Fruit fly (Drosophila melanogaster) whole organism, embryonic: Measurements from ENCODE around the gene Tep4.

Experiments
- Aef1 ChIP-seq: fragments of 200-800 bp; sonication (Bioruptor generic); IDR thresholded peaks from 3 replicates; pipeline ENCODE4 v1.3.6; 2022; ENCODE audit warnings: missing biosample characterization, missing genetic modification characterization
- CG10209 ChIP-seq: fragments of 200-800 bp; sonication (Bioruptor generic); optimal IDR thresholded peaks from 3 replicates; lab custom pipeline; 2017; ENCODE audit warnings: missing biosample characterization, mild to moderate bottlenecking, missing genetic modification characterization, missing genetic modification reagents
- CG10267 ChIP-seq: fragments of 200-800 bp; sonication (Bioruptor generic); optimal IDR thresholded peaks from 2 replicates; lab custom pipeline; 2018; ENCODE audit warnings: missing biosample characterization, mild to moderate bottlenecking, missing genetic modification characterization, moderate library complexity
- CG10462 ChIP-seq: fragments of 200-800 bp; sonication (Bioruptor generic); optimal IDR thresholded peaks from 2 replicates; lab custom pipeline; 2016; ENCODE audit warnings: missing biosample characterization, missing genetic modification characterization
- CG11560 ChIP-seq: fragments of 200-800 bp; sonication (Bioruptor generic); IDR thresholded peaks from 3 replicates; pipeline ENCODE4 v1.3.6; 2022; ENCODE audit warnings: missing biosample characterization, missing genetic modification characterization
- CG12659 ChIP-seq: fragments of 200-800 bp; sonication (Bioruptor generic); optimal IDR thresholded peaks from 3 replicates; lab custom pipeline; 2017; ENCODE audit warnings: mild to moderate bottlenecking, missing biosample characterization, missing genetic modification reagents, missing genetic modification characterization
- CG14667 ChIP-seq: fragments of 200-800 bp; sonication (Bioruptor generic); IDR thresholded peaks from 2 replicates; pipeline ENCODE4 v1.3.6; 2022; ENCODE audit warnings: missing biosample characterization, missing genetic modification characterization
- CG16813 ChIP-seq: fragments of 200-800 bp; sonication (Bioruptor generic); IDR thresholded peaks from 3 replicates; pipeline ENCODE4 v1.3.6; 2022; ENCODE audit warnings: missing biosample characterization, missing genetic modification characterization; ENCODE audit not compliant: partially characterized antibody
- CG17385 ChIP-seq: fragments of 200-800 bp; sonication (Bioruptor generic); optimal IDR thresholded peaks from 3 replicates; lab custom pipeline; 2018; ENCODE audit warnings: missing biosample characterization, mild to moderate bottlenecking, missing genetic modification characterization
- CG2875 ChIP-seq: fragments of 200-800 bp; sonication (Bioruptor generic); optimal IDR thresholded peaks from 2 replicates; lab custom pipeline; 2017; ENCODE audit warnings: missing biosample characterization, mild to moderate bottlenecking, missing genetic modification characterization, missing genetic modification reagents
- CG34422 ChIP-seq: fragments of 200-800 bp; sonication (Bioruptor generic); IDR thresholded peaks from 3 replicates; pipeline ENCODE4 v1.3.6; 2022; ENCODE audit warnings: missing biosample characterization, missing genetic modification characterization
- CG6654 ChIP-seq: fragments of 200-800 bp; sonication (Bioruptor generic); optimal IDR thresholded peaks from 2 replicates; lab custom pipeline; 2017; ENCODE audit warnings: missing biosample characterization, mild to moderate bottlenecking, missing genetic modification characterization
- CG6791 ChIP-seq: fragments of 200-800 bp; sonication (Bioruptor generic); IDR thresholded peaks from 3 replicates; pipeline ENCODE4 v1.3.6; 2022; ENCODE audit warnings: missing biosample characterization, missing genetic modification characterization; ENCODE audit not compliant: partially characterized antibody
- CG9797 ChIP-seq: fragments of 200-800 bp; sonication (Bioruptor generic); optimal IDR thresholded peaks from 3 replicates; lab custom pipeline; 2018; ENCODE audit warnings: missing biosample characterization, mild to moderate bottlenecking, missing genetic modification characterization
- D19B ChIP-seq: fragments of 200-800 bp; sonication (Bioruptor generic); optimal IDR thresholded peaks from 2 replicates; lab custom pipeline; 2017; ENCODE audit warnings: missing biosample characterization, mild to moderate bottlenecking, missing genetic modification characterization
- Dip2 ChIP-seq: fragments of 200-800 bp; sonication (Bioruptor generic); IDR thresholded peaks from 2 replicates; pipeline ENCODE4 v1.3.6; 2022; ENCODE audit warnings: missing biosample characterization, missing genetic modification characterization
- Doc3 ChIP-seq: fragments of 200-800 bp; sonication (Bioruptor generic); IDR thresholded peaks from 3 replicates; pipeline ENCODE4 v1.3.6; 2022; ENCODE audit warnings: missing biosample characterization, missing genetic modification characterization; ENCODE audit not compliant: partially characterized antibody
- Ets65A ChIP-seq: fragments of 200-800 bp; sonication (Bioruptor generic); peaks from one replicate; lab custom pipeline; 2016; ENCODE audit warnings: missing biosample characterization, missing genetic modification characterization
- HLHmδ ChIP-seq: fragments of 200-800 bp; sonication (Bioruptor generic); optimal IDR thresholded peaks from 2 replicates; lab custom pipeline; 2018; ENCODE audit warnings: missing biosample characterization, mild to moderate bottlenecking, missing genetic modification characterization, moderate library complexity
- Hmr ChIP-seq: fragments of 200-800 bp; sonication (Bioruptor generic); optimal IDR thresholded peaks from 3 replicates; lab custom pipeline; 2017; ENCODE audit warnings: mild to moderate bottlenecking, missing biosample characterization, missing genetic modification reagents, missing genetic modification characterization
- MBD-R2 ChIP-seq: fragments of 200-800 bp; sonication (Bioruptor generic); IDR thresholded peaks from 2 replicates; pipeline ENCODE4 v1.3.6; 2022; ENCODE audit warnings: missing biosample characterization, missing genetic modification characterization
- Nf-YB ChIP-seq: fragments of 200-800 bp; sonication (Bioruptor generic); optimal IDR thresholded peaks from 3 replicates; lab custom pipeline; 2019; ENCODE audit warnings: missing biosample characterization, mild to moderate bottlenecking, missing genetic modification characterization, moderate library complexity
- Nf-YC ChIP-seq: fragments of 200-800 bp; optimal IDR thresholded peaks from 3 replicates; lab custom pipeline; 2019; ENCODE audit warnings: missing biosample characterization, mild to moderate bottlenecking, missing genetic modification characterization, moderate library complexity
- Pdp1 ChIP-seq, 2 experiments: fragments of 200-800 bp; sonication (Bioruptor generic); optimal IDR thresholded peaks; 3 replicates each; lab custom pipeline; 2016; ENCODE audit warnings: missing biosample characterization in 2 of 2, missing genetic modification characterization in 2 of 2, mild to moderate bottlenecking in 1 of 2, moderate library complexity in 1 of 2
- Rx ChIP-seq: fragments of 200-800 bp; sonication (Bioruptor generic); IDR thresholded peaks from 2 replicates; pipeline ENCODE4 v1.3.6; 2022; ENCODE audit warnings: missing biosample characterization, missing genetic modification characterization
- Stat92E ChIP-seq, 3 experiments: fragments of >200 bp in 2 of 3; fragments of 200-800 bp in 1 of 3; sonication (Bioruptor generic) in 1 of 3; optimal IDR thresholded peaks; 2 replicates each; lab custom pipeline; 2017 to 2019; ENCODE audit warnings: missing biosample characterization in 3 of 3, missing genetic modification characterization in 3 of 3, mild to moderate bottlenecking in 1 of 3, moderate library complexity in 1 of 3
- Taf1 ChIP-seq: fragments of 200-800 bp; sonication (Bioruptor generic); IDR thresholded peaks from 2 replicates; pipeline ENCODE4 v1.3.6; 2022; ENCODE audit warnings: missing biosample characterization, missing genetic modification characterization
- ase ChIP-seq: fragments of 200-800 bp; sonication (Bioruptor generic); IDR thresholded peaks from 3 replicates; pipeline ENCODE4 v1.3.6; 2022; ENCODE audit warnings: missing biosample characterization, missing genetic modification characterization
- az2 ChIP-seq: fragments of 200-800 bp; sonication (Bioruptor generic); optimal IDR thresholded peaks from 3 replicates; lab custom pipeline; 2016; ENCODE audit warnings: missing biosample characterization, missing genetic modification characterization
- bab2 ChIP-seq: fragments of 200-800 bp; sonication (Bioruptor generic); optimal IDR thresholded peaks from 2 replicates; lab custom pipeline; 2016; ENCODE audit warnings: missing biosample characterization, missing genetic modification characterization
- bigmax ChIP-seq: fragments of 200-800 bp; sonication (Bioruptor generic); optimal IDR thresholded peaks from 2 replicates; lab custom pipeline; 2018; ENCODE audit warnings: missing biosample characterization, mild to moderate bottlenecking, missing genetic modification characterization
- chm ChIP-seq: fragments of 200-800 bp; sonication (Bioruptor generic); IDR thresholded peaks from 2 replicates; pipeline ENCODE4 v1.3.6; 2022; ENCODE audit warnings: missing biosample characterization, missing genetic modification characterization
- eve ChIP-seq, 2 experiments: fragments of >200 bp; optimal IDR thresholded peaks; 2 replicates each; lab custom pipeline; 2017; ENCODE audit warnings: missing biosample characterization in 2 of 2, missing genetic modification characterization in 2 of 2
- gcm ChIP-seq: fragments of 200-800 bp; sonication (Bioruptor generic); optimal IDR thresholded peaks from 2 replicates; lab custom pipeline; 2019; ENCODE audit warnings: missing biosample characterization, mild to moderate bottlenecking, missing genetic modification characterization, moderate library complexity
- hth ChIP-seq: fragments of >200 bp; optimal IDR thresholded peaks from 2 replicates; lab custom pipeline; 2017; ENCODE audit warnings: inconsistent platforms
- klu ChIP-seq: fragments of 200-800 bp; sonication (Bioruptor generic); IDR thresholded peaks from 2 replicates; pipeline ENCODE4 v1.3.6; 2022; ENCODE audit warnings: missing biosample characterization, missing genetic modification characterization
- mld ChIP-seq: fragments of 200-800 bp; sonication (Bioruptor generic); IDR thresholded peaks from 3 replicates; pipeline ENCODE4 v1.3.6; 2022; ENCODE audit warnings: missing biosample characterization, missing genetic modification characterization; ENCODE audit not compliant: partially characterized antibody
- pum ChIP-seq: fragments of 200-800 bp; sonication (Bioruptor generic); optimal IDR thresholded peaks from 2 replicates; lab custom pipeline; 2016; ENCODE audit warnings: missing biosample characterization, missing genetic modification characterization
- pzg ChIP-seq: fragments of 200-800 bp; sonication (Bioruptor generic); optimal IDR thresholded peaks from 3 replicates; lab custom pipeline; 2018; ENCODE audit warnings: missing biosample characterization, mild to moderate bottlenecking, missing genetic modification characterization, moderate library complexity
- ro ChIP-seq: fragments of 200-800 bp; sonication (Bioruptor generic); IDR thresholded peaks from 2 replicates; pipeline ENCODE4 v1.3.6; 2022; ENCODE audit warnings: missing biosample characterization, missing genetic modification characterization
- sens ChIP-seq: fragments of 200-800 bp; sonication (Bioruptor generic); peaks from one replicate; lab custom pipeline; 2016; ENCODE audit warnings: missing biosample characterization, missing genetic modification characterization
- slp2 ChIP-seq: fragments of 200-800 bp; sonication (Bioruptor generic); optimal IDR thresholded peaks from 2 replicates; lab custom pipeline; 2016; ENCODE audit warnings: missing biosample characterization, missing genetic modification characterization

Gene Tep4

DNA sequence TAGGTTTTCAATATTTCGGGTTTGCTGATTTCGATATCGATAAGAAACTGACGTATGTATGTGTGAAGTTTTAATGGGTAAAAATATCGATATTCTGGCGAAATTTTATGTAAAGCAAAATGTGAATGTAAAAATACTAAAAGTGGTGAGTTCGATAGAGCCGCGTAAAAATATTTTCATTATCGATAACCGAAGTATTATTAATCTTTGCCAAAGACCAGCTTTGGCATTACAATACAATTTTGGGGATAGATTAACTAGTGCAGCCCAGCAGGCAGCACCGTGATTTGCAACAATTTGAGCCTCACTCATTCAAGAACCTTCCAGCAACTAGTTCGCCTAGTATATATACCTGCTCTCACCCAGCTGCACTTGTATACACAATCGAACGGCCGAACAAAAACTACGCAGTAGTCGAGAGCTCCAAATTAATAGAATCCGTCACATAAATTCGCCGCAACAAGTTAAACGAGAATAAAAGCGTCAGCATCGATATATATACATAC lies 6.0 kb upstream of the Tep4 start (continued):
- TF ChIP-seq HLHmδ (GFP tag; lab: Kevin White, UChicago): no peak
- no peak for TF ChIP-seq CG6654
- no peak for TF ChIP-seq CG2875 (GFP tag; lab: Kevin White, UChicago)
- TF ChIP-seq Ets65A (GFP tag; lab: Kevin White, UChicago): no peak
- peak in 1 of 2 experiments; percentile 26 for TF ChIP-seq Pdp1 (GFP tag; optimal IDR thresholded peaks at IDR 0.05; lab: Kevin White, UChicago)
- no peak for TF ChIP-seq ro (GFP tag; lab: Robert Waterston, UW)
- TF ChIP-seq D19B: no peak
- TF ChIP-seq CG6791 (GFP tag; lab: Robert Waterston, UW): peak; percentile 95
- TF ChIP-seq CG9797 (GFP tag; lab: Kevin White, UChicago): peak; percentile 7
- no peak for TF ChIP-seq gcm (GFP tag; lab: Kevin White, UChicago)
- TF ChIP-seq Rx (GFP tag; lab: Robert Waterston, UW): no peak
- TF ChIP-seq sens: peak; percentile 60
- no peak for TF ChIP-seq CG14667 (GFP tag; lab: Robert Waterston, UW)
- TF ChIP-seq az2 (GFP tag; lab: Kevin White, UChicago): no peak
- no peak for TF ChIP-seq CG17385 (GFP tag; lab: Kevin White, UChicago)
- peak; percentile 13; the same call in 1 of the 3 replicates for TF ChIP-seq CG34422 (GFP tag; lab: Robert Waterston, UW)
- TF ChIP-seq CG12659: peak; percentile 77
- no peak for TF ChIP-seq Aef1 (GFP tag; lab: Robert Waterston, UW)
- no peak for TF ChIP-seq pum (GFP tag; lab: Kevin White, UChicago)
- TF ChIP-seq MBD-R2 (GFP tag; lab: Robert Waterston, UW): peak; percentile 71
- no peak for TF ChIP-seq Taf1 (GFP tag; lab: Robert Waterston, UW)
- no peak for TF ChIP-seq slp2 (GFP tag; lab: Kevin White, UChicago)
- TF ChIP-seq bab2: no peak
- no peak for TF ChIP-seq Nf-YB (GFP tag; lab: Kevin White, UChicago)
- TF ChIP-seq Doc3 (GFP tag; lab: Robert Waterston, UW): peak; percentile 85
- TF ChIP-seq mld (GFP tag; lab: Robert Waterston, UW): peak; percentile 84
- no peak for TF ChIP-seq Nf-YC (tag; lab: Kevin White, UChicago)
- TF ChIP-seq CG11560 (tag; lab: Robert Waterston, UW): no peak
- no peak for TF ChIP-seq eve (GFP tag; optimal IDR thresholded peaks at IDR 0.05; lab: Kevin White, UChicago)
- TF ChIP-seq pzg (GFP tag; lab: Kevin White, UChicago): peak; percentile 86
- TF ChIP-seq chm (GFP tag; lab: Robert Waterston, UW): 0 out of 2 replicates have a peak, but pooled peaks have one; percentile 11
- TF ChIP-seq Dip2: no peak
- no peak for TF ChIP-seq klu (GFP tag; lab: Robert Waterston, UW)
- TF ChIP-seq CG16813: peak; percentile 89
- TF ChIP-seq CG10462 (GFP tag; lab: Kevin White, UChicago): no peak
- no peak for TF ChIP-seq hth (lab: Kevin White, UChicago)
- no peak for TF ChIP-seq ase
- peak; percentile 28 for TF ChIP-seq Hmr (GFP tag; lab: Kevin White, UChicago)
- TF ChIP-seq CG10267: peak; percentile 46
- TF ChIP-seq Stat92E (GFP tag; optimal IDR thresholded peaks at IDR 0.05; lab: Kevin White, UChicago): peak in 1 of 3 experiments; percentile 35
- TF ChIP-seq CG10209 (GFP tag; lab: Kevin White, UChicago): no peak
- TF ChIP-seq bigmax (GFP tag; lab: Kevin White, UChicago): no peak
- TF ChIP-seq, all 482 proteins: peak for 98
